Worm (Caenorhabditis elegans) whole organism, midembryonic: ENCODE data around the gene W04E12.5.

Experiments
- T22C8.4 ChIP-seq: fragments of 200-800 bp; sonication (Bioruptor generic); IDR thresholded peaks from 2 replicates; pipeline ENCODE4 v1.3.6; 2022; ENCODE audit warnings: missing genetic modification characterization, missing compliant biosample characterization
- cog-1 ChIP-seq: sonication (generic microtip); optimal IDR thresholded peaks from 2 replicates; lab custom pipeline; 2016; ENCODE audit warnings: missing genetic modification characterization, missing compliant biosample characterization
- flt-1 ChIP-seq: fragments of 200-800 bp; sonication (Bioruptor generic); IDR thresholded peaks from 2 replicates; pipeline ENCODE4 v1.3.6; 2022; ENCODE audit warnings: missing genetic modification characterization, missing compliant biosample characterization
- klf-2 ChIP-seq: fragments of 200-800 bp; sonication (Bioruptor generic); conservative IDR thresholded peaks from 2 replicates; pipeline ENCODE4 v1.3.6; 2022; ENCODE audit warnings: missing genetic modification reagents, missing genetic modification characterization, missing compliant biosample characterization
- ref-1 ChIP-seq: fragments of 200-800 bp; sonication (Bioruptor generic); conservative IDR thresholded peaks from 2 replicates; pipeline ENCODE4 v1.3.6; 2022; ENCODE audit warnings: missing genetic modification reagents, missing genetic modification characterization, missing compliant biosample characterization
- tab-1 ChIP-seq: fragments of 200-800 bp; sonication (Bioruptor generic); IDR thresholded peaks from 2 replicates; pipeline ENCODE4 v1.3.6; 2022; ENCODE audit warnings: missing genetic modification characterization, missing compliant biosample characterization

DNA sequence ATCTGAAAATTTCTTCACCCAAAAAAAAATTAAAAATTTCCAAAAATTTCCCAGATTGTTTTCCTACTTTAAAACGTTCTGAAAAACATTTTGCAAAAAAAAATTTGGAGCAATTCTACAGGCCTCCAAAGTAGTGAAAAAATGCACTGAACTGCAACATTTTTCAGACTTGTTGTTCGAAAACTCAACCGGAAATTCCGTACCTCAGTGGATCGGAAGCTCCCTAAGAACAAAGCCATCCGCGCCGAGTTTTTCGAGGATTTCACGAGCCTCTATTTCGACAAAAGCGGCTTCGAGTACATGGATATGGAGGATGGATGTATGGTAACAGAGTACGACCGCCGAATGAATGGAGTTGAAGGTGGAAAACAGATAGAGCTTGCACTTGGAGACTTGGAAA lies 7.8 kb upstream of the W04E12.5 start, which contains the start of gene fbxa-131:
- TF ChIP-seq tab-1 (GFP tag; lab: Robert Waterston, UW): no peak
- TF ChIP-seq klf-2: no peak
- no peak for TF ChIP-seq T22C8.4 (GFP tag; lab: Robert Waterston, UW)
- no peak for TF ChIP-seq cog-1
- TF ChIP-seq flt-1 (GFP tag; lab: Robert Waterston, UW): no peak
- TF ChIP-seq ref-1: no peak
